ENCODE assay signal across 1 fruit fly cellular context in the genomic region with DNA sequence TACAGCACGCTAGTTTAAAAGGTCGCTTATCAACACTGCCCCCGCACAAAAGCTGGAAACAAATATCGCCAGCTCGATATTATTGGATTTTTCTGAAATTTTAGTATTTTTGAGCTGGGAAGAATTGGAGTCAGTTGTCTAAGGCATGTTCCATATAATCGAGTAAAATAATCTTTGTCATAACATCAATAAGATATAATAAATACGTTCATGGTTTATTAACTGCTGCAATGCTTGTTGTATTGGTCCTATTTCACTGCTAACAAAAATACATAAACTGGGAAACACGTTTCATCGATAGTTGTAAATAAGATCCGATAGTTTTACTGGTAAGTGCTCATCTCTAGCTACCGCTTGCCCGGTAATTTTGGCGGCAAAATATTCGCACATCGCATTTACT.
A peak's percentile ranks its signal among the peaks of the same experiment; 100 is the strongest.
TF ChIP-seq lines count a peak whose summit lies in the region.

A gene (minus strand): TSS at position 41 of the 400 bp plus-strand sequence.
A gene (plus strand): TSS at position 339 of the 400 bp plus-strand sequence.

TF ChIP-seq in whole organism, embryonic, 481 proteins besides CTCF, POLR2A, EP300 and RAD21 (continued from another document and continues in another):
- TF ChIP-seq CG5245 (GFP tag; optimal IDR thresholded peaks at IDR 0.05; lab: Kevin White, UChicago), result no peak
- peak; percentile 43 for TF ChIP-seq CG17802 (tag; optimal IDR thresholded peaks at IDR 0.05; lab: Kevin White, UChicago)
- no peak for TF ChIP-seq Ada2b (GFP tag; IDR thresholded peaks at IDR 0.05; lab: Robert Waterston, UW)
- TF ChIP-seq tna (GFP tag; IDR thresholded peaks at IDR 0.05; lab: Robert Waterston, UW; ENCODE audit: partially characterized antibody), result no peak; the same call in 1 of the 2 replicates
- no peak for TF ChIP-seq Ptx1 (GFP tag; IDR thresholded peaks at IDR 0.05; lab: Robert Waterston, UW)
- TF ChIP-seq CG12155 (GFP tag; optimal IDR thresholded peaks at IDR 0.05; lab: Kevin White, UChicago), result peak; percentile 61
- TF ChIP-seq CG8359 (GFP tag; optimal IDR thresholded peaks at IDR 0.05; lab: Kevin White, UChicago; ENCODE audit: borderline replicate concordance), result no peak
- TF ChIP-seq klu (GFP tag; IDR thresholded peaks at IDR 0.05; lab: Robert Waterston, UW), result no peak
- TF ChIP-seq dpn (GFP tag; optimal IDR thresholded peaks at IDR 0.05; lab: Kevin White, UChicago), result peak; percentile 56 to 61
- no peak for TF ChIP-seq esg (GFP tag; conservative IDR thresholded peaks at IDR 0.05; lab: Robert Waterston, UW)
- TF ChIP-seq chif (GFP tag; optimal IDR thresholded peaks at IDR 0.05; lab: Kevin White, UChicago), result peak in 1 of 2 experiments; percentile 20
- TF ChIP-seq Chrac-16 (GFP tag; optimal IDR thresholded peaks at IDR 0.05; lab: Kevin White, UChicago), result peak; percentile 26
- TF ChIP-seq en (GFP tag; optimal IDR thresholded peaks at IDR 0.05; lab: Kevin White, UChicago), result no peak
- TF ChIP-seq CG17361 (GFP tag; IDR thresholded peaks at IDR 0.05; lab: Robert Waterston, UW), result no peak; the same call in 2 of the 3 replicates
- no peak for TF ChIP-seq Nf-YA (GFP tag; IDR thresholded peaks at IDR 0.05; lab: Robert Waterston, UW)
- TF ChIP-seq B-H2 (GFP tag; optimal IDR thresholded peaks at IDR 0.05; lab: Kevin White, UChicago), result peak; percentile 7
- peak; percentile 51 for TF ChIP-seq Abd-B (GFP tag; optimal IDR thresholded peaks at IDR 0.05; lab: Kevin White, UChicago)
- no peak for TF ChIP-seq CG10366 (GFP tag; IDR thresholded peaks at IDR 0.05; lab: Robert Waterston, UW)
- TF ChIP-seq HmgZ (tag; optimal IDR thresholded peaks at IDR 0.05; lab: Kevin White, UChicago), result peak; percentile 49
- TF ChIP-seq sug (tag; optimal IDR thresholded peaks at IDR 0.05; lab: Kevin White, UChicago), result no peak
- TF ChIP-seq CG13775 (GFP tag; optimal IDR thresholded peaks at IDR 0.05; lab: Kevin White, UChicago), result peak; percentile 56
- TF ChIP-seq CG8765 (GFP tag; IDR thresholded peaks at IDR 0.05; lab: Robert Waterston, UW), result no peak
- no peak for TF ChIP-seq Fer3 (tag; optimal IDR thresholded peaks at IDR 0.05; lab: Kevin White, UChicago)
- no peak for TF ChIP-seq CG10321 (GFP tag; IDR thresholded peaks at IDR 0.05; lab: Robert Waterston, UW)
- no peak for TF ChIP-seq CG8388 (GFP tag; optimal IDR thresholded peaks at IDR 0.05; lab: Kevin White, UChicago)
- no peak for TF ChIP-seq ase (GFP tag; IDR thresholded peaks at IDR 0.05; lab: Robert Waterston, UW)
- no peak for TF ChIP-seq gce (GFP tag; IDR thresholded peaks at IDR 0.05; lab: Robert Waterston, UW)
- TF ChIP-seq CG18619 (GFP tag; optimal IDR thresholded peaks at IDR 0.05; lab: Kevin White, UChicago), result no peak
- peak; percentile 75; the same call in 2 of the 3 replicates for TF ChIP-seq zen2 (GFP tag; IDR thresholded peaks at IDR 0.05; lab: Robert Waterston, UW; ENCODE audit: partially characterized antibody)
- peak; percentile 96 for TF ChIP-seq CG16813 (GFP tag; IDR thresholded peaks at IDR 0.05; lab: Robert Waterston, UW; ENCODE audit: partially characterized antibody)
- no peak for TF ChIP-seq CG32767 (GFP tag; IDR thresholded peaks at IDR 0.05; lab: Robert Waterston, UW)
- no peak for TF ChIP-seq rib (GFP tag; IDR thresholded peaks at IDR 0.05; lab: Robert Waterston, UW)
- no peak for TF ChIP-seq Poxn (GFP tag; IDR thresholded peaks at IDR 0.05; lab: Robert Waterston, UW)
- no peak for TF ChIP-seq unpg (GFP tag; optimal IDR thresholded peaks at IDR 0.05; lab: Kevin White, UChicago)
- no peak for TF ChIP-seq CG11695 (GFP tag; IDR thresholded peaks at IDR 0.05; lab: Robert Waterston, UW)
- TF ChIP-seq CG9727 (GFP tag; optimal IDR thresholded peaks at IDR 0.05; lab: Kevin White, UChicago), result peak; percentile 59
- TF ChIP-seq lmd (GFP tag; IDR thresholded peaks at IDR 0.05; lab: Robert Waterston, UW), result no peak; the same call in 1 of the 2 replicates
- no peak for TF ChIP-seq vvl (GFP tag; IDR thresholded peaks at IDR 0.05; lab: Robert Waterston, UW)
- no peak for TF ChIP-seq ewg (GFP tag; optimal IDR thresholded peaks at IDR 0.05; lab: Kevin White, UChicago)
- TF ChIP-seq Doc3 (GFP tag; IDR thresholded peaks at IDR 0.05; lab: Robert Waterston, UW; ENCODE audit: partially characterized antibody), result peak; percentile 96
- peak; percentile 12 for TF ChIP-seq CG13123 (GFP tag; optimal IDR thresholded peaks at IDR 0.05; lab: Kevin White, UChicago)
- TF ChIP-seq CG34376 (GFP tag; optimal IDR thresholded peaks at IDR 0.05; lab: Kevin White, UChicago), result no peak
- TF ChIP-seq fru (optimal IDR thresholded peaks at IDR 0.05; lab: Kevin White, UChicago), result no peak
- TF ChIP-seq otp (GFP tag; IDR thresholded peaks at IDR 0.05; lab: Robert Waterston, UW), result no peak
- peak; percentile 97 for TF ChIP-seq Scr (GFP tag; IDR thresholded peaks at IDR 0.05; lab: Robert Waterston, UW; ENCODE audit: partially characterized antibody)
- no peak for TF ChIP-seq Rx (GFP tag; IDR thresholded peaks at IDR 0.05; lab: Robert Waterston, UW)
- peak; percentile 49 for TF ChIP-seq CG17829 (tag; optimal IDR thresholded peaks at IDR 0.05; lab: Kevin White, UChicago)
- no peak for TF ChIP-seq CG6654 (GFP tag; optimal IDR thresholded peaks at IDR 0.05; lab: Kevin White, UChicago)
- TF ChIP-seq hb (GFP tag; IDR thresholded peaks at IDR 0.05; lab: Robert Waterston, UW; ENCODE audit: partially characterized antibody), result peak; percentile 91
- TF ChIP-seq CG5180 (GFP tag; optimal IDR thresholded peaks at IDR 0.05; lab: Kevin White, UChicago), result no peak
- peak; percentile 99 for TF ChIP-seq BEAF-32 (GFP tag; optimal IDR thresholded peaks at IDR 0.05; lab: Kevin White, UChicago)
- no peak for TF ChIP-seq ash1 (GFP tag; optimal IDR thresholded peaks at IDR 0.05; lab: Kevin White, UChicago)
- TF ChIP-seq ems (GFP tag; optimal IDR thresholded peaks at IDR 0.05; lab: Kevin White, UChicago), result peak; percentile 6
- no peak for TF ChIP-seq CG11723 (GFP tag; optimal IDR thresholded peaks at IDR 0.05; lab: Kevin White, UChicago)
- no peak for TF ChIP-seq CG14050 (GFP tag; IDR thresholded peaks at IDR 0.05; lab: Robert Waterston, UW)
- TF ChIP-seq Ets65A (GFP tag; lab: Kevin White, UChicago), result peak; percentile 90
- TF ChIP-seq CG2678 (tag; optimal IDR thresholded peaks at IDR 0.05; lab: Kevin White, UChicago), result no peak
- no peak for TF ChIP-seq Optix (GFP tag; IDR thresholded peaks at IDR 0.05; lab: Robert Waterston, UW)
- no peak for TF ChIP-seq ranshi (GFP tag; IDR thresholded peaks at IDR 0.05; lab: Robert Waterston, UW)
- no peak for TF ChIP-seq tap (tag; optimal IDR thresholded peaks at IDR 0.05; lab: Kevin White, UChicago)
- peak; percentile 81 for TF ChIP-seq Bgb (GFP tag; IDR thresholded peaks at IDR 0.05; lab: Robert Waterston, UW; ENCODE audit: partially characterized antibody)
- TF ChIP-seq CG12769 (tag; optimal IDR thresholded peaks at IDR 0.05; lab: Kevin White, UChicago), result no peak
- no peak for TF ChIP-seq PHDP (tag; optimal IDR thresholded peaks at IDR 0.05; lab: Kevin White, UChicago)
- no peak for TF ChIP-seq Oli (tag; optimal IDR thresholded peaks at IDR 0.05; lab: Kevin White, UChicago)
- peak; percentile 97 for TF ChIP-seq Sry-δ (GFP tag; optimal IDR thresholded peaks at IDR 0.05; lab: Kevin White, UChicago)
- TF ChIP-seq CG4854 (GFP tag; optimal IDR thresholded peaks at IDR 0.05; lab: Kevin White, UChicago), result peak; percentile 46
- peak; percentile 83 for TF ChIP-seq CG14710 (tag; optimal IDR thresholded peaks at IDR 0.05; lab: Kevin White, UChicago)
- no peak for TF ChIP-seq pnt (GFP tag; optimal IDR thresholded peaks at IDR 0.05; lab: Kevin White, UChicago)
- peak; percentile 67 for TF ChIP-seq phol (tag; optimal IDR thresholded peaks at IDR 0.05; lab: Kevin White, UChicago)
- peak; percentile 60 for TF ChIP-seq pho (GFP tag; optimal IDR thresholded peaks at IDR 0.05; lab: Kevin White, UChicago)
- TF ChIP-seq Hmx (GFP tag; optimal IDR thresholded peaks at IDR 0.05; lab: Kevin White, UChicago), result no peak
- no peak for TF ChIP-seq CG11504 (tag; optimal IDR thresholded peaks at IDR 0.05; lab: Kevin White, UChicago)
- TF ChIP-seq Nf-YB (GFP tag; optimal IDR thresholded peaks at IDR 0.05; lab: Kevin White, UChicago), result no peak
- TF ChIP-seq CG13894 (tag; optimal IDR thresholded peaks at IDR 0.05; lab: Kevin White, UChicago), result no peak
- TF ChIP-seq CG31441 (GFP tag; IDR thresholded peaks at IDR 0.05; lab: Robert Waterston, UW), result no peak
- TF ChIP-seq CG7745 (tag; optimal IDR thresholded peaks at IDR 0.05; lab: Kevin White, UChicago), result no peak
- no peak for TF ChIP-seq Awh (GFP tag; IDR thresholded peaks at IDR 0.05; lab: Robert Waterston, UW)
- TF ChIP-seq salm (tag; optimal IDR thresholded peaks at IDR 0.05; lab: Kevin White, UChicago), result no peak
- TF ChIP-seq her (GFP tag; optimal IDR thresholded peaks at IDR 0.05; lab: Kevin White, UChicago), result no peak
- no peak for TF ChIP-seq D (optimal IDR thresholded peaks at IDR 0.05; lab: Kevin White, UChicago)
- no peak for TF ChIP-seq D (GFP tag; optimal IDR thresholded peaks at IDR 0.05; lab: Kevin White, UChicago)
- TF ChIP-seq dysf (GFP tag; IDR thresholded peaks at IDR 0.05; lab: Robert Waterston, UW), result no peak
- peak; percentile 53 for TF ChIP-seq jumu (GFP tag; optimal IDR thresholded peaks at IDR 0.05; lab: Kevin White, UChicago)
- no peak for TF ChIP-seq da (GFP tag; optimal IDR thresholded peaks at IDR 0.05; lab: Kevin White, UChicago)
- TF ChIP-seq bab2 (GFP tag; optimal IDR thresholded peaks at IDR 0.05; lab: Kevin White, UChicago), result peak; percentile 19
- TF ChIP-seq Bteb2 (GFP tag; optimal IDR thresholded peaks at IDR 0.05; lab: Kevin White, UChicago), result peak; percentile 50
- peak; percentile 25; the same call in 1 of the 2 replicates for TF ChIP-seq NFAT (GFP tag; IDR thresholded peaks at IDR 0.05; lab: Robert Waterston, UW)
- TF ChIP-seq eve (GFP tag; optimal IDR thresholded peaks at IDR 0.05; lab: Kevin White, UChicago), result no peak
- no peak for TF ChIP-seq CG10959 (GFP tag; IDR thresholded peaks at IDR 0.05; lab: Robert Waterston, UW)
- TF ChIP-seq ftz-f1 (GFP tag; optimal IDR thresholded peaks at IDR 0.05; lab: Kevin White, UChicago), result no peak
- TF ChIP-seq pros (GFP tag; optimal IDR thresholded peaks at IDR 0.05; lab: Kevin White, UChicago), result no peak
- TF ChIP-seq stwl (tag; optimal IDR thresholded peaks at IDR 0.05; lab: Kevin White, UChicago), result peak; percentile 86
- TF ChIP-seq Sox100B (GFP tag; optimal IDR thresholded peaks at IDR 0.05; lab: Kevin White, UChicago), result peak; percentile 8
- peak; percentile 58 for TF ChIP-seq Myb (GFP tag; optimal IDR thresholded peaks at IDR 0.05; lab: Kevin White, UChicago)
- TF ChIP-seq CG17328 (GFP tag; IDR thresholded peaks at IDR 0.05; lab: Robert Waterston, UW), result no peak
- TF ChIP-seq kay (GFP tag; optimal IDR thresholded peaks at IDR 0.05; lab: Kevin White, UChicago), result peak; percentile 12
- no peak for TF ChIP-seq Sry-β (GFP tag; optimal IDR thresholded peaks at IDR 0.05; lab: Kevin White, UChicago)
- TF ChIP-seq fd64A (GFP tag; optimal IDR thresholded peaks at IDR 0.05; lab: Kevin White, UChicago), result no peak
- peak; percentile 75 for TF ChIP-seq CG9932 (GFP tag; IDR thresholded peaks at IDR 0.05; lab: Robert Waterston, UW)
- TF ChIP-seq ap (GFP tag; IDR thresholded peaks at IDR 0.05; lab: Robert Waterston, UW), result no peak
- no peak for TF ChIP-seq ac (GFP tag; optimal IDR thresholded peaks at IDR 0.05; lab: Kevin White, UChicago)
- TF ChIP-seq CG4820 (GFP tag; optimal IDR thresholded peaks at IDR 0.05; lab: Kevin White, UChicago), result no peak
- TF ChIP-seq TFAM (GFP tag; optimal IDR thresholded peaks at IDR 0.05; lab: Kevin White, UChicago), result no peak
- peak; percentile 62 for TF ChIP-seq Xbp1 (GFP tag; optimal IDR thresholded peaks at IDR 0.05; lab: Kevin White, UChicago)
- TF ChIP-seq CG2889 (GFP tag; IDR thresholded peaks at IDR 0.05; lab: Robert Waterston, UW), result no peak
- TF ChIP-seq CG12659 (GFP tag; optimal IDR thresholded peaks at IDR 0.05; lab: Kevin White, UChicago), result peak; percentile 78
- peak; percentile 30 for TF ChIP-seq CG12104 (GFP tag; optimal IDR thresholded peaks at IDR 0.05; lab: Kevin White, UChicago)
- TF ChIP-seq CG18011 (GFP tag; optimal IDR thresholded peaks at IDR 0.05; lab: Kevin White, UChicago), result no peak
- 0 out of 2 replicates have a peak, but pooled peaks have one; percentile 29 for TF ChIP-seq ato (GFP tag; IDR thresholded peaks at IDR 0.05; lab: Robert Waterston, UW; ENCODE audit: partially characterized antibody)
- TF ChIP-seq run (tag; optimal IDR thresholded peaks at IDR 0.05; lab: Kevin White, UChicago), result no peak
- TF ChIP-seq CG34422 (GFP tag; IDR thresholded peaks at IDR 0.05; lab: Robert Waterston, UW), result peak; percentile 51; the same call in 1 of the 3 replicates
- TF ChIP-seq CG8290 (GFP tag; optimal IDR thresholded peaks at IDR 0.05; lab: Kevin White, UChicago), result peak; percentile 45
- no peak for TF ChIP-seq CG8290 (tag; optimal IDR thresholded peaks at IDR 0.05; lab: Kevin White, UChicago)
- no peak for TF ChIP-seq abd-A (tag; optimal IDR thresholded peaks at IDR 0.05; lab: Kevin White, UChicago)
- TF ChIP-seq usp (GFP tag; optimal IDR thresholded peaks at IDR 0.05; lab: Kevin White, UChicago), result no peak
- no peak for TF ChIP-seq zfh1 (GFP tag; IDR thresholded peaks at IDR 0.05; lab: Robert Waterston, UW)
- TF ChIP-seq Hey (tag; optimal IDR thresholded peaks at IDR 0.05; lab: Kevin White, UChicago), result no peak
- TF ChIP-seq Antp (GFP tag; optimal IDR thresholded peaks at IDR 0.05; lab: Kevin White, UChicago), result peak; percentile 53
- no peak for TF ChIP-seq CG7372 (GFP tag; IDR thresholded peaks at IDR 0.05; lab: Robert Waterston, UW)
- no peak for TF ChIP-seq hkb (optimal IDR thresholded peaks at IDR 0.05; lab: Kevin White, UChicago)
- no peak for TF ChIP-seq hkb (GFP tag; IDR thresholded peaks at IDR 0.05; lab: Robert Waterston, UW)
- peak; percentile 67 for TF ChIP-seq CG30403 (GFP tag; optimal IDR thresholded peaks at IDR 0.05; lab: Kevin White, UChicago)
- TF ChIP-seq az2 (GFP tag; optimal IDR thresholded peaks at IDR 0.05; lab: Kevin White, UChicago), result peak; percentile 17
- no peak for TF ChIP-seq stc (GFP tag; IDR thresholded peaks at IDR 0.05; lab: Robert Waterston, UW)
- TF ChIP-seq Ravus (GFP tag; IDR thresholded peaks at IDR 0.05; lab: Robert Waterston, UW), result no peak
- no peak for TF ChIP-seq CG4282 (GFP tag; optimal IDR thresholded peaks at IDR 0.05; lab: Kevin White, UChicago)
- TF ChIP-seq amos (GFP tag; IDR thresholded peaks at IDR 0.05; lab: Robert Waterston, UW; ENCODE audit: partially characterized antibody), result peak; percentile 86
- TF ChIP-seq MESR4 (GFP tag; optimal IDR thresholded peaks at IDR 0.05; lab: Kevin White, UChicago), result peak; percentile 11
- peak; percentile 77 for TF ChIP-seq Dp (GFP tag; optimal IDR thresholded peaks at IDR 0.05; lab: Kevin White, UChicago)
- TF ChIP-seq Fer1 (GFP tag; optimal IDR thresholded peaks at IDR 0.05; lab: Kevin White, UChicago), result no peak
